Worm (Caenorhabditis elegans): ENCODE measurements around the gene C50E3.7.

The C50E3.7 gene

DNA sequence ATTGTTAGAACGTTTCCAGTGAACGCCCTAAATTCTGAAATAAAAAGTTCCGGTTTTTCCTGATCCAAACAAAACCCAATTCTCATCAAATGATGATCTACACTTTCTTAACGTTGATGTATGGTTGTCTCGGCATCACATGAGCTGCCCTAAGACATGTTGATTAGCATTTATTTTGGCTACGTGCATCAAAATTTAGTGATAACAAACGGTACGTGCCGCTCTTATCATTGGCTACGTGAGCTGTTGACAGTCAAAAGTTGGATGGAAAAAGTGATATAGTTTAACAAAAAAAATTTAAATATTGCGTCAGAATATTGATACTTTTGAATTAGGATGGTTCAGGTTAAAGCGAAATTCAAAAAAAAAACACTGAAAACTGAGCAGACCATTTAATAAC lies 50.2 kb downstream of the C50E3.7 start:
- no peak for TF ChIP-seq irx-1 (tag; optimal IDR thresholded peaks at IDR 0.05)
- peak; percentile 88 for TF ChIP-seq elt-2 (tag; optimal IDR thresholded peaks at IDR 0.05)
- no peak for TF ChIP-seq zag-1 (tag; optimal IDR thresholded peaks at IDR 0.05)
- TF ChIP-seq pqm-1 (tag; optimal IDR thresholded peaks at IDR 0.05), result no peak
- TF ChIP-seq lin-35 (GFP tag; optimal IDR thresholded peaks at IDR 0.05), result peak in 1 of 2 experiments; percentile 6
- no peak for TF ChIP-seq lin-15B (tag; optimal IDR thresholded peaks at IDR 0.05)

DNA sequence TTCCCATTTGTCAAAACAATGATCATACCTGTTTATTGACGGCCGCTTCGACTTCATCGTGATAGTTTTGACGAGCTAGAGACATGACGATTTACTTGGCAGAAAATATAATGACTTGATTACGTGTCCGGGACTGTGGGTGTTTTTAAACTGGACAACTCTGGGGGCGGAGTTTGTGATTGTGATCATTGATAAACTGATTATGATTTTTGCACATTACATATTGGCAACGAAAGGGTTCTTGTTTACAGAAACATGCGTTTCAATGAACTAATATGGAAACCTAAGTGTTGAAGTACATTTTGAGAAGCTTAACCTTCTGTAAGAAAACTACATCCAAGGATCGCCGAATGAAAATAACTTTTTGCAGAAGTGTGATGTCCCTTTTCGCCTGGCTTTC lies 50.7 kb downstream of the C50E3.7 start, which contains the start of gene ftn-1:
TSS of gene ftn-1 (minus strand) at position 101 of the 400 bp plus-strand sequence.
- TF ChIP-seq hlh-4 (tag; optimal IDR thresholded peaks at IDR 0.05), result no peak
- no peak for TF ChIP-seq fkh-8 (tag; optimal IDR thresholded peaks at IDR 0.05)
- TF ChIP-seq irx-1 (tag; optimal IDR thresholded peaks at IDR 0.05), result no peak
- no peak for TF ChIP-seq dpl-1 (GFP tag; optimal IDR thresholded peaks at IDR 0.05)
- TF ChIP-seq C34B4.2 (tag; optimal IDR thresholded peaks at IDR 0.05), result no peak
- TF ChIP-seq lsy-2 (tag; optimal IDR thresholded peaks at IDR 0.05), result no peak
- TF ChIP-seq dsc-1 (tag; optimal IDR thresholded peaks at IDR 0.05), result no peak
- TF ChIP-seq elt-2 (tag; optimal IDR thresholded peaks at IDR 0.05), result no peak
- TF ChIP-seq nhr-11 (tag; optimal IDR thresholded peaks at IDR 0.05), result no peak
- no peak for TF ChIP-seq unc-62 (GFP tag; optimal IDR thresholded peaks at IDR 0.05)
- no peak for TF ChIP-seq lin-35 (GFP tag; optimal IDR thresholded peaks at IDR 0.05)
- no peak for TF ChIP-seq grh-1 (GFP tag; IDR thresholded peaks at IDR 0.05)
- no peak for TF ChIP-seq nhr-76 (tag; optimal IDR thresholded peaks at IDR 0.05)
- no peak for TF ChIP-seq C16A3.4 (tag; optimal IDR thresholded peaks at IDR 0.05)
- no peak for TF ChIP-seq nhr-47 (tag; optimal IDR thresholded peaks at IDR 0.05)
- TF ChIP-seq mep-1 (tag; optimal IDR thresholded peaks at IDR 0.05), result no peak
- TF ChIP-seq unc-130 (tag; optimal IDR thresholded peaks at IDR 0.05), result no peak
- no peak for TF ChIP-seq zip-4 (GFP tag; optimal IDR thresholded peaks at IDR 0.05)
- TF ChIP-seq lin-39 (tag; optimal IDR thresholded peaks at IDR 0.05), result no peak

DNA sequence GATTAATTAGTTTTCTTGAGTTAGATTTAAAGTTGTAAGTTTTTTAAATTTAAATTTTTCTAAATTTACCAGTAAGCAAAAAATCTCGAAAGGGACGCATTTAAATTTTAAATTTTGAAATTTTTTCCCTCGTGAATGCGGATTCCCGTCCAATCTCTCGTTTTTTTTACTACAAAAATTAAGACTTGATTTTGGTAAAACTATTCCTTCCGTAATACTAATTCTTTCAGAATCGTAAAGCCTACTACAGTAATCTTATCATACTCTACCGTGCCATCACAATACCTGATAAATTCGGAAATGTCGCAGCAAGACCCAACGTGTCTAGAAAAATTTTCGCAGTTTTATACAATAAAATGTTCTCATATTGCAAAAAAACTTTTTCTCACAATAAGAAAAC lies 53.0 kb downstream of the C50E3.7 start, which contains the start of the genes C54F6.19 and nhx-3:
TSS of gene C54F6.19 (plus strand) at position 301 of the 400 bp plus-strand sequence.
TSS of gene nhx-3 (minus strand) at position 337 of the 400 bp plus-strand sequence.
- TF ChIP-seq elt-2 (tag; optimal IDR thresholded peaks at IDR 0.05) (no peak), nhr-19 (GFP tag; conservative IDR thresholded peaks at IDR 0.05) (no peak), efl-1 (optimal IDR thresholded peaks at IDR 0.05) (no peak), efl-1 (GFP tag; optimal IDR thresholded peaks at IDR 0.05 in 1 of 2) (no peak), hlh-4 (tag; optimal IDR thresholded peaks at IDR 0.05) (no peak), lin-13 (GFP tag; optimal IDR thresholded peaks at IDR 0.05) (no peak), isw-1 (GFP tag; IDR thresholded peaks at IDR 0.05) (no peak), nhr-47 (tag; optimal IDR thresholded peaks at IDR 0.05) (no peak), fos-1 (tag; optimal IDR thresholded peaks at IDR 0.05) (no peak), nhr-20 (tag; optimal IDR thresholded peaks at IDR 0.05) (no peak), lin-15B (tag; optimal IDR thresholded peaks at IDR 0.05) (no peak), sptf-1 (tag; optimal IDR thresholded peaks at IDR 0.05) (no peak), nhr-71 (tag; optimal IDR thresholded peaks at IDR 0.05) (no peak), efl-3 (GFP tag; optimal IDR thresholded peaks at IDR 0.05) (no peak), nhr-90 (tag; optimal IDR thresholded peaks at IDR 0.05; ENCODE audit: poor library complexity) (no peak), jun-1 (tag; optimal IDR thresholded peaks at IDR 0.05) (no peak), C16A3.4 (tag; optimal IDR thresholded peaks at IDR 0.05) (no peak), nhr-237 (tag; optimal IDR thresholded peaks at IDR 0.05) (no peak), nhr-77 (tag; optimal IDR thresholded peaks at IDR 0.05) (no peak), egl-27 (tag; optimal IDR thresholded peaks at IDR 0.05) (no peak)
